Fruit fly (Drosophila melanogaster) whole organism, embryonic: ENCODE results near the gene Papss.

Experiments used
- Asciz ChIP-seq: fragments of 200-800 bp; sonication (Bioruptor generic); optimal IDR thresholded peaks from 2 replicates; lab custom pipeline; 2017; ENCODE audit warnings: missing biosample characterization, mild to moderate bottlenecking, missing genetic modification characterization, missing genetic modification reagents
- Atf6 ChIP-seq: fragments of 200-800 bp; sonication (Bioruptor generic); IDR thresholded peaks from 2 replicates; pipeline ENCODE4 v1.3.6; 2022; ENCODE audit warnings: missing biosample characterization, missing genetic modification characterization
- BEAF-32 ChIP-seq: fragments of 200-800 bp; sonication (Bioruptor generic); optimal IDR thresholded peaks from 3 replicates; lab custom pipeline; 2017; ENCODE audit warnings: missing biosample characterization, missing genetic modification characterization, mild to moderate bottlenecking, moderate library complexity, missing genetic modification reagents
- CG11398 ChIP-seq: fragments of 200-800 bp; sonication (Bioruptor generic); optimal IDR thresholded peaks from 2 replicates; lab custom pipeline; 2016; ENCODE audit warnings: missing biosample characterization, missing genetic modification characterization
- CG11723 ChIP-seq: fragments of 200-800 bp; sonication (Bioruptor generic); optimal IDR thresholded peaks from 2 replicates; lab custom pipeline; 2017; ENCODE audit warnings: missing biosample characterization, mild to moderate bottlenecking, missing genetic modification characterization
- CG12104 ChIP-seq: fragments of 200-800 bp; sonication (Bioruptor generic); optimal IDR thresholded peaks from 3 replicates; lab custom pipeline; 2016; ENCODE audit warnings: missing biosample characterization, missing genetic modification characterization
- CG12219 ChIP-seq: fragments of 200-800 bp; sonication (Bioruptor generic); optimal IDR thresholded peaks from 3 replicates; lab custom pipeline; 2018; ENCODE audit warnings: missing biosample characterization, mild to moderate bottlenecking, missing genetic modification characterization
- CG14710 ChIP-seq: fragments of 200-800 bp; sonication (Bioruptor generic); optimal IDR thresholded peaks from 3 replicates; lab custom pipeline; 2019; ENCODE audit warnings: missing biosample characterization, mild to moderate bottlenecking, missing genetic modification characterization, moderate library complexity
- CG1603 ChIP-seq: fragments of 200-800 bp; sonication (Bioruptor generic); optimal IDR thresholded peaks from 2 replicates; lab custom pipeline; 2019; ENCODE audit warnings: missing biosample characterization, mild to moderate bottlenecking, missing genetic modification characterization, moderate library complexity
- CG1832 ChIP-seq: fragments of 200-800 bp; sonication (Bioruptor generic); optimal IDR thresholded peaks from 2 replicates; lab custom pipeline; 2017; ENCODE audit warnings: missing biosample characterization, mild to moderate bottlenecking, missing genetic modification characterization, inconsistent platforms
- CG3281 ChIP-seq: fragments of 200-800 bp; sonication (Bioruptor generic); optimal IDR thresholded peaks from 3 replicates; lab custom pipeline; 2017; ENCODE audit warnings: missing biosample characterization, mild to moderate bottlenecking, missing genetic modification characterization
- CG34376 ChIP-seq: fragments of 200-800 bp; sonication (Bioruptor generic); optimal IDR thresholded peaks from 2 replicates; lab custom pipeline; 2018; ENCODE audit warnings: missing biosample characterization, mild to moderate bottlenecking, missing genetic modification characterization
- CG34422 ChIP-seq: fragments of 200-800 bp; sonication (Bioruptor generic); IDR thresholded peaks from 3 replicates; pipeline ENCODE4 v1.3.6; 2022; ENCODE audit warnings: missing biosample characterization, missing genetic modification characterization
- CG42726 ChIP-seq: fragments of 200-800 bp; sonication (Bioruptor generic); IDR thresholded peaks from 2 replicates; pipeline ENCODE4 v1.3.6; 2022; ENCODE audit warnings: missing biosample characterization, missing genetic modification characterization; ENCODE audit not compliant: partially characterized antibody
- CG6654 ChIP-seq: fragments of 200-800 bp; sonication (Bioruptor generic); optimal IDR thresholded peaks from 2 replicates; lab custom pipeline; 2017; ENCODE audit warnings: missing biosample characterization, mild to moderate bottlenecking, missing genetic modification characterization
- CG7372 ChIP-seq: fragments of 200-800 bp; sonication (Bioruptor generic); IDR thresholded peaks from 2 replicates; pipeline ENCODE4 v1.3.6; 2022; ENCODE audit warnings: missing biosample characterization, missing genetic modification characterization
- CG7928 ChIP-seq: fragments of 200-800 bp; sonication (Bioruptor generic); optimal IDR thresholded peaks from 2 replicates; lab custom pipeline; 2017; ENCODE audit warnings: missing biosample characterization, mild to moderate bottlenecking, missing genetic modification characterization
- CG9932 ChIP-seq: fragments of 200-800 bp; sonication (Bioruptor generic); IDR thresholded peaks from 2 replicates; pipeline ENCODE4 v1.3.6; 2022; ENCODE audit warnings: missing biosample characterization, missing genetic modification characterization
- D ChIP-seq, 2 experiments: fragments of 200-800 bp in 1 of 2; fragments of >200 bp in 1 of 2; sonication (Bioruptor generic) in 1 of 2; optimal IDR thresholded peaks; 2 replicates in 1 of 2; 3 replicates in 1 of 2; lab custom pipeline; 2017; ENCODE audit warnings: mild to moderate bottlenecking in 1 of 2, missing biosample characterization in 1 of 2, missing genetic modification characterization in 1 of 2, missing genetic modification reagents in 1 of 2
- Dfd ChIP-seq, 2 experiments: fragments of >200 bp; optimal IDR thresholded peaks; 2 replicates each; lab custom pipeline; 2017; ENCODE audit warnings: missing biosample characterization in 2 of 2, missing genetic modification characterization in 2 of 2
- Doc3 ChIP-seq: fragments of 200-800 bp; sonication (Bioruptor generic); IDR thresholded peaks from 3 replicates; pipeline ENCODE4 v1.3.6; 2022; ENCODE audit warnings: missing biosample characterization, missing genetic modification characterization; ENCODE audit not compliant: partially characterized antibody
- E2f1 ChIP-seq: fragments of 200-800 bp; sonication (Bioruptor generic); IDR thresholded peaks from 2 replicates; pipeline ENCODE4 v1.3.6; 2022; ENCODE audit warnings: missing biosample characterization, missing genetic modification characterization
- ERR ChIP-seq: fragments of 200-800 bp; sonication (Bioruptor generic); optimal IDR thresholded peaks from 2 replicates; lab custom pipeline; 2016; ENCODE audit warnings: missing biosample characterization, missing genetic modification characterization
- Ets97D ChIP-seq: fragments of 200-800 bp; sonication (Bioruptor generic); optimal IDR thresholded peaks from 3 replicates; lab custom pipeline; 2016; ENCODE audit warnings: missing biosample characterization, missing genetic modification characterization
- HLH54F ChIP-seq: fragments of 200-800 bp; sonication (Bioruptor generic); optimal IDR thresholded peaks from 3 replicates; lab custom pipeline; 2016; ENCODE audit warnings: missing biosample characterization, missing genetic modification characterization
- NC2α ChIP-seq: fragments of 200-800 bp; sonication (Bioruptor generic); optimal IDR thresholded peaks from 2 replicates; lab custom pipeline; 2016; ENCODE audit warnings: missing biosample characterization, missing genetic modification characterization
- Nf-YC ChIP-seq: fragments of 200-800 bp; optimal IDR thresholded peaks from 3 replicates; lab custom pipeline; 2019; ENCODE audit warnings: missing biosample characterization, mild to moderate bottlenecking, missing genetic modification characterization, moderate library complexity
- Opbp ChIP-seq: fragments of 200-800 bp; sonication (Bioruptor generic); IDR thresholded peaks from 3 replicates; pipeline ENCODE4 v1.3.6; 2022; ENCODE audit warnings: missing biosample characterization, missing genetic modification characterization; ENCODE audit not compliant: partially characterized antibody
- Sin3A ChIP-seq: fragments of >200 bp; optimal IDR thresholded peaks from 2 replicates; lab custom pipeline; 2018
- TFAM ChIP-seq: fragments of 200-800 bp; sonication (Bioruptor generic); optimal IDR thresholded peaks from 2 replicates; lab custom pipeline; 2017; ENCODE audit warnings: missing biosample characterization, missing genetic modification characterization, inconsistent platforms
- bcd ChIP-seq: fragments of 200-800 bp; sonication (Bioruptor generic); optimal IDR thresholded peaks from 2 replicates; lab custom pipeline; 2017; ENCODE audit warnings: missing biosample characterization, mild to moderate bottlenecking, missing genetic modification characterization
- en ChIP-seq: fragments of 200-800 bp; sonication (Bioruptor generic); optimal IDR thresholded peaks from 2 replicates; lab custom pipeline; 2016; ENCODE audit warnings: missing biosample characterization, missing genetic modification characterization
- esg ChIP-seq: fragments of 200-800 bp; sonication (Bioruptor generic); conservative IDR thresholded peaks from 2 replicates; pipeline ENCODE4 v1.3.6; 2022; ENCODE audit warnings: missing biosample characterization, missing genetic modification characterization
- ftz-f1 ChIP-seq: fragments of 200-800 bp; sonication (Bioruptor generic); optimal IDR thresholded peaks from 2 replicates; lab custom pipeline; 2016; ENCODE audit warnings: missing biosample characterization, missing genetic modification characterization
- kah ChIP-seq: fragments of 200-800 bp; sonication (Bioruptor generic); optimal IDR thresholded peaks from 2 replicates; lab custom pipeline; 2018; ENCODE audit warnings: missing biosample characterization, mild to moderate bottlenecking, missing genetic modification characterization
- lilli ChIP-seq: fragments of 200-800 bp; sonication (Bioruptor generic); optimal IDR thresholded peaks from 3 replicates; lab custom pipeline; 2016; ENCODE audit warnings: missing biosample characterization, missing genetic modification characterization
- onecut ChIP-seq: fragments of 200-800 bp; sonication (Bioruptor generic); IDR thresholded peaks from 2 replicates; pipeline ENCODE4 v1.3.6; 2022; ENCODE audit warnings: missing biosample characterization, missing genetic modification characterization
- pan ChIP-seq, 4 experiments: fragments of >200 bp in 3 of 4; fragments of 200-800 bp in 1 of 4; sonication (Bioruptor generic) in 1 of 4; optimal IDR thresholded peaks in 3 of 4; IDR thresholded peaks in 1 of 4; 2 replicates each; pipeline versions ENCODE4 v1.3.6 to Lab custom; 2017 to 2022; ENCODE audit warnings: missing biosample characterization in 2 of 4, missing genetic modification characterization in 2 of 4, mixed read lengths in 1 of 4
- pum ChIP-seq: fragments of 200-800 bp; sonication (Bioruptor generic); optimal IDR thresholded peaks from 2 replicates; lab custom pipeline; 2016; ENCODE audit warnings: missing biosample characterization, missing genetic modification characterization
- repo ChIP-seq: fragments of 200-800 bp; sonication (Bioruptor generic); optimal IDR thresholded peaks from 2 replicates; lab custom pipeline; 2016; ENCODE audit warnings: missing biosample characterization, missing genetic modification characterization
- ro ChIP-seq: fragments of 200-800 bp; sonication (Bioruptor generic); IDR thresholded peaks from 2 replicates; pipeline ENCODE4 v1.3.6; 2022; ENCODE audit warnings: missing biosample characterization, missing genetic modification characterization
- scrt ChIP-seq: fragments of 200-800 bp; sonication (Bioruptor generic); optimal IDR thresholded peaks from 2 replicates; lab custom pipeline; 2018; ENCODE audit warnings: missing biosample characterization, mild to moderate bottlenecking, missing genetic modification characterization, moderate library complexity
- sr ChIP-seq: fragments of 200-800 bp; sonication (Bioruptor generic); IDR thresholded peaks from 3 replicates; pipeline ENCODE4 v1.3.6; 2022; ENCODE audit warnings: missing biosample characterization, missing genetic modification characterization
- stwl ChIP-seq: fragments of 200-800 bp; sonication (Bioruptor generic); optimal IDR thresholded peaks from 3 replicates; lab custom pipeline; 2018; ENCODE audit warnings: missing biosample characterization, mild to moderate bottlenecking, missing genetic modification characterization, moderate library complexity
- tll ChIP-seq, 2 experiments: fragments of 200-800 bp in 1 of 2; fragments of >200 bp in 1 of 2; sonication (Bioruptor generic) in 1 of 2; optimal IDR thresholded peaks; 2 replicates each; lab custom pipeline; 2017 to 2019; ENCODE audit warnings: missing biosample characterization in 2 of 2, missing genetic modification characterization in 2 of 2, mild to moderate bottlenecking in 1 of 2, moderate library complexity in 1 of 2
- usp ChIP-seq: fragments of >200 bp; optimal IDR thresholded peaks from 2 replicates; lab custom pipeline; 2017; ENCODE audit warnings: missing biosample characterization, missing genetic modification characterization
- vvl ChIP-seq: fragments of 200-800 bp; sonication (Bioruptor generic); IDR thresholded peaks from 2 replicates; pipeline ENCODE4 v1.3.6; 2022; ENCODE audit warnings: missing biosample characterization, missing genetic modification characterization
- wdn ChIP-seq: fragments of 200-800 bp; sonication (Bioruptor generic); IDR thresholded peaks from 2 replicates; pipeline ENCODE4 v1.3.6; 2022; ENCODE audit warnings: missing biosample characterization, missing genetic modification characterization
- zen2 ChIP-seq: fragments of 200-800 bp; sonication (Bioruptor generic); IDR thresholded peaks from 3 replicates; pipeline ENCODE4 v1.3.6; 2022; ENCODE audit warnings: missing biosample characterization, missing genetic modification characterization; ENCODE audit not compliant: partially characterized antibody
- zf30C ChIP-seq: fragments of 200-800 bp; sonication (Bioruptor generic); optimal IDR thresholded peaks from 3 replicates; lab custom pipeline; 2018; ENCODE audit warnings: missing biosample characterization, mild to moderate bottlenecking, missing genetic modification characterization

Papss gene

DNA sequence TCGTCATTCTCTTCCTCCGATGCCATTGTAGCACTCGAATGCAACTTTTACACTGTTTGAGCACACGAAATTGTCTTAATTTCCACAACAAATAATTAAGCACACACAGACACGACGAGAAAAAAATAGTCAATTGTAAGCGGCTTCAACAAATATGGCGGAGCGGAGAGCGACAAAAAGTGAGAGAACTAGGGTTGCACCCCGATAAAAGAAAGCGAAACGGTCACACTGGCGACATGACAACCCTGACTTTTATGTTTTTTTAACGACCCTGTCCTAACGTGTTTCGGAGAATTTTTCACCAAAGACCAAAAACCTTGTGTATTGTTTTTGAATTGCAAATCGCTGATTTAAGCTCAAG is 64.9 kb downstream of the Papss start, which contains the start of the genes Mi-2 and Prp3 (continued):
- TF ChIP-seq CG7372 (GFP tag; lab: Robert Waterston, UW) (no peak), CG42726 (0 out of 2 replicates have a peak, but pooled peaks have one; percentile 40), kah (GFP tag; lab: Kevin White, UChicago) (peak; percentile 20), CG1832 (GFP tag; lab: Kevin White, UChicago) (no peak), esg (no peak), pum (GFP tag; lab: Kevin White, UChicago) (no peak), repo (GFP tag; lab: Kevin White, UChicago) (no peak), usp (GFP tag; lab: Kevin White, UChicago) (no peak), zen2 (GFP tag; lab: Robert Waterston, UW) (no peak), CG6654 (no peak), CG12219 (GFP tag; lab: Kevin White, UChicago) (no peak), vvl (GFP tag; lab: Robert Waterston, UW) (peak; percentile 61; the same call in 1 of the 2 replicates), Opbp (GFP tag; lab: Robert Waterston, UW) (0 out of 3 replicates have a peak, but pooled peaks have one; percentile 49), Doc3 (GFP tag; lab: Robert Waterston, UW) (no peak), Dfd (GFP tag; optimal IDR thresholded peaks at IDR 0.05; lab: Kevin White, UChicago) (no peak), Atf6 (GFP tag; lab: Robert Waterston, UW) (no peak), Ets97D (GFP tag; lab: Kevin White, UChicago) (peak; percentile 94), tll (GFP tag; optimal IDR thresholded peaks at IDR 0.05; lab: Kevin White, UChicago) (peak in 1 of 2 experiments; percentile 11), lilli (GFP tag; lab: Kevin White, UChicago) (peak; percentile 6), NC2α (no peak), HLH54F (GFP tag; lab: Kevin White, UChicago) (no peak), onecut (GFP tag; lab: Robert Waterston, UW) (peak; percentile 15; the same call in 1 of the 2 replicates), ftz-f1 (GFP tag; lab: Kevin White, UChicago) (peak; percentile 93), wdn (no peak), D (optimal IDR thresholded peaks at IDR 0.05; lab: Kevin White, UChicago) (no peak), D (GFP tag; optimal IDR thresholded peaks at IDR 0.05; lab: Kevin White, UChicago) (no peak), Sin3A (lab: Kevin White, UChicago) (peak; percentile 64), scrt (GFP tag; lab: Kevin White, UChicago) (no peak), stwl (tag; lab: Kevin White, UChicago) (peak; percentile 91), BEAF-32 (peak; percentile 46), E2f1 (GFP tag; lab: Robert Waterston, UW) (0 out of 2 replicates have a peak, but pooled peaks have one; percentile 14), CG12104 (GFP tag; lab: Kevin White, UChicago) (no peak), CG34422 (peak; percentile 70; the same call in 2 of the 3 replicates), CG11723 (no peak), CG9932 (GFP tag; lab: Robert Waterston, UW) (peak; percentile 20; the same call in 1 of the 2 replicates), CG34376 (GFP tag; lab: Kevin White, UChicago) (peak; percentile 51), pan (optimal IDR thresholded peaks at IDR 0.05; lab: Kevin White, UChicago) (no peak), pan (GFP tag; optimal IDR thresholded peaks at IDR 0.05 in 1 of 2, IDR thresholded peaks at IDR 0.05 in 1 of 2) (no peak), en (GFP tag; lab: Kevin White, UChicago) (no peak), zf30C (peak; percentile 64), ro (GFP tag; lab: Robert Waterston, UW) (no peak), CG11398 (GFP tag; lab: Kevin White, UChicago) (no peak), bcd (GFP tag; lab: Kevin White, UChicago) (peak; percentile 7), sr (GFP tag; lab: Robert Waterston, UW) (no peak), Nf-YC (tag; lab: Kevin White, UChicago) (peak; percentile 15), CG7928 (GFP tag; lab: Kevin White, UChicago) (peak; percentile 88), CG14710 (tag; lab: Kevin White, UChicago) (peak; percentile 57), CG1603 (tag; lab: Kevin White, UChicago) (peak; percentile 51), Asciz (no peak), ERR (GFP tag; lab: Kevin White, UChicago) (peak; percentile 26), TFAM (GFP tag; lab: Kevin White, UChicago) (no peak), CG3281 (peak; percentile 100)
